Worm (Caenorhabditis elegans) whole organism, young adult: ENCODE measurements around the gene gid-8.

Experiments
- C17E4.6 ChIP-seq: fragments of 200-800 bp; sonication (Bioruptor generic); IDR thresholded peaks from 2 replicates; pipeline ENCODE4 v1.3.6; 2022; ENCODE audit warnings: missing genetic modification reagents, missing genetic modification characterization, missing compliant biosample characterization
- F37B4.10 ChIP-seq: fragments of 200-800 bp; sonication (Bioruptor generic); IDR thresholded peaks from 2 replicates; pipeline ENCODE4 v1.3.6; 2022; ENCODE audit warnings: missing genetic modification characterization, missing compliant biosample characterization
- F39B2.1 ChIP-seq: fragments of 200-800 bp; sonication (Bioruptor generic); IDR thresholded peaks from 2 replicates; pipeline ENCODE4 v1.3.6; 2022; ENCODE audit warnings: missing genetic modification reagents, missing genetic modification characterization, missing compliant biosample characterization
- F49E8.2 ChIP-seq: sonication (generic microtip); optimal IDR thresholded peaks from 3 replicates; lab custom pipeline; 2017; ENCODE audit warnings: missing genetic modification characterization, mild to moderate bottlenecking, missing compliant biosample characterization, antibody characterized with exemption, moderate library complexity; ENCODE audit not compliant: insufficient read depth
- K11D2.4 ChIP-seq: fragments of 200-800 bp; sonication (Bioruptor generic); IDR thresholded peaks from 2 replicates; pipeline ENCODE4 v1.3.6; 2022; ENCODE audit warnings: missing genetic modification reagents, missing genetic modification characterization, missing compliant biosample characterization
- T07F8.4 ChIP-seq: sonication (generic microtip); optimal IDR thresholded peaks from 2 replicates; lab custom pipeline; 2016; ENCODE audit warnings: mild to moderate bottlenecking, missing genetic modification characterization, moderate library complexity, missing compliant biosample characterization
- Y56A3A.18 ChIP-seq: fragments of 200-800 bp; sonication (Bioruptor generic); IDR thresholded peaks from 2 replicates; pipeline ENCODE4 v1.3.6; 2022; ENCODE audit warnings: missing genetic modification reagents, missing genetic modification characterization, missing compliant biosample characterization
- Y95B8A.8 ChIP-seq: fragments of 200-800 bp; sonication (Bioruptor generic); IDR thresholded peaks from 2 replicates; pipeline ENCODE4 v1.3.6; 2022; ENCODE audit warnings: missing genetic modification reagents, missing genetic modification characterization, missing compliant biosample characterization
- ama-1 ChIP-seq, 3 experiments: fragments of 150-350 bp in 1 of 3; sonication (generic microtip) in 2 of 3; optimal IDR thresholded peaks; 2 replicates each; lab custom pipeline; 2014 to 2018; ENCODE audit warnings: missing biosample characterization in 2 of 3, missing genetic modification characterization in 2 of 3, missing genetic modification reagents in 2 of 3
- aptf-2 ChIP-seq: fragments of 200-800 bp; sonication (Bioruptor generic); conservative IDR thresholded peaks from 2 replicates; pipeline ENCODE4 v1.3.6; 2022; ENCODE audit warnings: missing genetic modification reagents, missing genetic modification characterization, missing compliant biosample characterization
- atf-7 ChIP-seq: sonication (generic microtip); optimal IDR thresholded peaks from 2 replicates; lab custom pipeline; 2017; ENCODE audit warnings: mild to moderate bottlenecking, missing genetic modification characterization, missing compliant biosample characterization
- ceh-100 ChIP-seq: fragments of 200-800 bp; sonication (Bioruptor generic); IDR thresholded peaks from 2 replicates; pipeline ENCODE4 v1.3.6; 2022; ENCODE audit warnings: missing genetic modification reagents, missing genetic modification characterization, missing compliant biosample characterization
- ceh-79 ChIP-seq: sonication (generic microtip); optimal IDR thresholded peaks from 2 replicates; lab custom pipeline; 2017; ENCODE audit warnings: mild to moderate bottlenecking, missing genetic modification characterization, missing compliant biosample characterization
- die-1 ChIP-seq: sonication (generic microtip); optimal IDR thresholded peaks from 2 replicates; lab custom pipeline; 2016; ENCODE audit warnings: missing genotype, mild to moderate bottlenecking, missing genetic modification characterization, missing compliant biosample characterization
- egrh-3 ChIP-seq: fragments of 200-800 bp; sonication (Bioruptor generic); IDR thresholded peaks from 2 replicates; pipeline ENCODE4 v1.3.6; 2022; ENCODE audit warnings: missing genetic modification reagents, missing genetic modification characterization, missing compliant biosample characterization
- fkh-3 ChIP-seq: sonication (generic microtip); optimal IDR thresholded peaks from 2 replicates; lab custom pipeline; 2016; ENCODE audit warnings: mild to moderate bottlenecking, missing genetic modification characterization, missing compliant biosample characterization
- gei-17 ChIP-seq: fragments of 200-800 bp; sonication (Bioruptor generic); optimal IDR thresholded peaks from 2 replicates; lab custom pipeline; 2018; ENCODE audit warnings: mild to moderate bottlenecking, missing genetic modification characterization, missing compliant biosample characterization
- him-1 ChIP-seq: sonication (generic microtip); optimal IDR thresholded peaks from 2 replicates; lab custom pipeline; 2016; ENCODE audit warnings: missing genotype, missing genetic modification reagents, missing genetic modification characterization, missing compliant biosample characterization
- hlh-12 ChIP-seq: sonication (generic microtip); optimal IDR thresholded peaks from 2 replicates; lab custom pipeline; 2016; ENCODE audit warnings: missing genetic modification characterization, missing compliant biosample characterization
- hmg-1.2 ChIP-seq: fragments of 200-800 bp; sonication (Bioruptor generic); IDR thresholded peaks from 2 replicates; pipeline ENCODE4 v1.3.6; 2022; ENCODE audit warnings: missing genetic modification reagents, missing genetic modification characterization, missing compliant biosample characterization
- hsf-1 ChIP-seq: fragments of 200-800 bp; sonication (Bioruptor generic); IDR thresholded peaks from 2 replicates; pipeline ENCODE4 v1.3.6; 2022; ENCODE audit warnings: missing genetic modification reagents, missing genetic modification characterization, missing compliant biosample characterization
- let-526 ChIP-seq: fragments of 200-800 bp; sonication (Bioruptor generic); IDR thresholded peaks from 2 replicates; pipeline ENCODE4 v1.3.6; 2022; ENCODE audit warnings: missing genetic modification reagents, missing genetic modification characterization, missing compliant biosample characterization
- lin-40 ChIP-seq: sonication (generic microtip); optimal IDR thresholded peaks from 2 replicates; lab custom pipeline; 2016; ENCODE audit warnings: missing genetic modification characterization, mild to moderate bottlenecking, missing compliant biosample characterization, missing genotype, missing genetic modification reagents
- lsy-27 ChIP-seq: sonication (generic microtip); optimal IDR thresholded peaks from 2 replicates; lab custom pipeline; 2017; ENCODE audit warnings: missing genetic modification characterization, mild to moderate bottlenecking, missing compliant biosample characterization, antibody characterized with exemption, missing genotype, borderline replicate concordance; ENCODE audit not compliant: insufficient read depth
- madf-8 ChIP-seq: fragments of 200-800 bp; sonication (Bioruptor generic); conservative IDR thresholded peaks from 2 replicates; pipeline ENCODE4 v1.3.6; 2022; ENCODE audit warnings: missing genetic modification reagents, missing genetic modification characterization, missing compliant biosample characterization
- mcd-1 ChIP-seq: fragments of 200-800 bp; sonication (Bioruptor generic); IDR thresholded peaks from 2 replicates; pipeline ENCODE4 v1.3.6; 2022; ENCODE audit warnings: missing genetic modification reagents, missing genetic modification characterization, missing compliant biosample characterization
- mes-4 ChIP-seq: sonication (generic microtip); optimal IDR thresholded peaks from 2 replicates; lab custom pipeline; 2016; ENCODE audit warnings: missing genotype, missing genetic modification characterization, missing compliant biosample characterization
- nhr-27 ChIP-seq: fragments of 200-800 bp; sonication (Bioruptor generic); optimal IDR thresholded peaks from 2 replicates; lab custom pipeline; 2018; ENCODE audit warnings: mild to moderate bottlenecking, missing genetic modification characterization, moderate library complexity, missing compliant biosample characterization
- nhr-80 ChIP-seq: sonication (generic microtip); optimal IDR thresholded peaks from 2 replicates; lab custom pipeline; 2016; ENCODE audit warnings: missing genetic modification characterization, missing compliant biosample characterization
- pbrm-1 ChIP-seq: fragments of 200-800 bp; sonication (Bioruptor generic); IDR thresholded peaks from 2 replicates; pipeline ENCODE4 v1.3.6; 2022; ENCODE audit warnings: missing genetic modification reagents, missing genetic modification characterization, missing compliant biosample characterization
- rcor-1 ChIP-seq: fragments of 200-800 bp; sonication (Bioruptor generic); IDR thresholded peaks from 2 replicates; pipeline ENCODE4 v1.3.6; 2022; ENCODE audit warnings: missing genetic modification reagents, missing genetic modification characterization, missing compliant biosample characterization
- rec-8 ChIP-seq, 2 experiments: sonication (generic microtip); optimal IDR thresholded peaks; 2 replicates each; lab custom pipeline; 2016; ENCODE audit warnings: mild to moderate bottlenecking in 2 of 2, missing genetic modification characterization in 2 of 2, missing genetic modification reagents in 2 of 2, missing genotype in 2 of 2, missing biosample characterization in 1 of 2, missing compliant biosample characterization in 1 of 2, moderate library complexity in 1 of 2
- repo-1 ChIP-seq: sonication (generic microtip); optimal IDR thresholded peaks from 2 replicates; lab custom pipeline; 2017; ENCODE audit warnings: mild to moderate bottlenecking, missing genetic modification characterization, missing compliant biosample characterization
- sdz-38 ChIP-seq: sonication (generic microtip); optimal IDR thresholded peaks from 2 replicates; lab custom pipeline; 2016; ENCODE audit warnings: missing genotype, missing genetic modification characterization, missing compliant biosample characterization
- snpc-1.3 ChIP-seq: sonication (generic microtip); optimal IDR thresholded peaks from 2 replicates; lab custom pipeline; 2017; ENCODE audit warnings: missing genetic modification characterization, mild to moderate bottlenecking, missing compliant biosample characterization, antibody characterized with exemption, moderate library complexity, missing genotype, missing genetic modification reagents; ENCODE audit not compliant: insufficient read depth
- tbx-9 ChIP-seq: sonication (generic microtip); optimal IDR thresholded peaks from 2 replicates; lab custom pipeline; 2016; ENCODE audit warnings: borderline replicate concordance, missing genetic modification characterization, inconsistent platforms, missing compliant biosample characterization
- ztf-26 ChIP-seq: sonication (generic microtip); optimal IDR thresholded peaks from 2 replicates; lab custom pipeline; 2017; ENCODE audit warnings: missing genetic modification characterization, missing compliant biosample characterization

gid-8 gene

DNA sequence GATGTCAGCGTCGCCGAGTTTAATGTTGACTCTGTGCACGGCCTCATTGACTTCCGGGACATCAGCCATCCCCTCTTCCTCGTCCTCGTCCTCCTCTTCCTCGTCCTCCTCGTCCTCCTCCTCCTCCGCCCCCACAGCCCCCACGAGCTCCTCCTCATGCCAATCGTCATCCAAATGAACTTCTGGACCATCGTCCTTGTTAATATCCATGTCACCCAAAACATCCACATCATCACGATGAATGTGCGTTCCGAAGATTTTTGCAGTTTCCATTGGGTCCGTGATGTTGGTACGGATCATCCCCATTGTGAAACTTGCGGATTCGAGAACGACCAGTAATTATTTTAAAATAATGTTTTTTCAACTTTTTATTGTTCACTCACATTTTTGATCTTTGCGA lies 33.1 kb upstream of the gid-8 start:
- TF ChIP-seq rcor-1 (GFP tag; lab: Robert Waterston, UW) (no peak), nhr-27 (no peak), ceh-100 (GFP tag; lab: Robert Waterston, UW) (no peak), hlh-12 (no peak), F49E8.2 (no peak), F39B2.1 (GFP tag; lab: Robert Waterston, UW) (no peak), ztf-26 (no peak), mcd-1 (GFP tag; lab: Robert Waterston, UW) (no peak), snpc-1.3 (tag; lab: Kevin White, UChicago) (no peak), fkh-3 (tag; lab: Kevin White, UChicago) (no peak), C17E4.6 (no peak)

DNA sequence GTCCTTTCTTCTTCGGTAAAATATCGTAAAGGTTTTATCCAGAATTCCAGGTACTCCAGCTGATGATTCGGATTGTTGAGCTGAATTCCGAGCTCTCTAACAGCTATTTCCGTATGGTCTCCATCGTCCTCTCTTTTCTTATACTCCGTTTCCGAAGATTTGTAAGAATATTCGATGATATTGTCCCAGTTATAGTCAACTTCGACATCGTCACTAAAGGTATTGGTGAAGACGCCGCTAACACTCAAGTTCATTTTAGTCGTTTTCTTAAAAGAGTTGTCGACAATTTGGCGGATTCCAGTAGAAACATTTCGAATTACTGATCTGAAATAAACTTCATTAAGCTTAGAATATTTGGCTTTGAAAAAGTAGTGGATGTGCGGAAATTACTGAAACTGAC lies 32.4 kb upstream of the gid-8 start:
- TF ChIP-seq rec-8 (tag; optimal IDR thresholded peaks at IDR 0.05; lab: Kevin White, UChicago) (no peak), C17E4.6 (no peak), hsf-1 (GFP tag; lab: Robert Waterston, UW) (no peak), F37B4.10 (no peak), gei-17 (GFP tag; lab: Kevin White, UChicago) (no peak), nhr-80 (tag; lab: Kevin White, UChicago) (no peak), sdz-38 (tag; lab: Kevin White, UChicago) (no peak), die-1 (tag; lab: Kevin White, UChicago) (no peak)

DNA sequence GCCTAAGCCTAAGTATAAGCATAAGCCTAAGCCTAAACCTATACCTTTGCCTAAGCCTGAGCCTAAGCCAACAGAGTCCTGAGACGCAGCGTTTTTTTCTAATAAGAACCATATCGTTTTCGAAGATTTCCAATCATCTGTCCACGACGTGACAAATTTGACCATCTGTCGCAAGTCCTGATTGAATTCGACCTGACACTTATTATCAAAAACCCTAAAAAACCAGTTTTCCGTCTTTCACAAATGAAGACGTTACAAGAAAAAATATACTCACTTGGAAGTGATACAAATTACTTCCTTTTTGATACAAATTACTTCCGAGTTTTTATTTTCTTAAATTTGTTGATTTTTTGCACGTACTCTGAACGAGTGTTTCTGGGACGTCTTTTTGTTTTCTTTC lies 29.3 kb upstream of the gid-8 start:
- TF ChIP-seq hmg-1.2, result no peak

DNA sequence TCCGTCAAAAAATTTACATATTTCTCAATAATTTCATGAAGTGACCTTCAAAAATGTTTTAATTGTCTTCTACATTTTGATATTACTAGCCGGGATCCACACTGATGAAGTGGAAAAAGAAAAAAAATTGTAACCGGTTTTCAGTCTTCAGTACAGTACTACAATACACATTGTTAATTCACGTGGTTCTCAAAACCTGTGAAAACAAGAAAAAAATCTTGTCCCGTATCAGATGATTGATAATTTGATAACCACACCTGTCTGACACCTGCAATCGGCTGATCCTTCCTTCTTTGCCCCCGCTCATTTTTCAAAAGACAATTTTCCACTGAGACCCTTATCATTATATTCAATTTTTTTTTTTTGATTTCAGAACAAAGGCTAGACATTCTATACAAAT lies 28.7 kb upstream of the gid-8 start, which contains the start of gene R09B5.11:
Gene R09B5.11, plus strand, starts transcription at position 374 of the 400 bp plus-strand sequence.
- peak; percentile 29 for TF ChIP-seq ztf-26
- no peak for TF ChIP-seq aptf-2 (GFP tag; lab: Robert Waterston, UW)
- TF ChIP-seq K11D2.4 (GFP tag; lab: Robert Waterston, UW), result peak; percentile 20; the same call in 1 of the 2 replicates
- peak; percentile 29 for TF ChIP-seq lin-40 (tag; lab: Kevin White, UChicago)

DNA sequence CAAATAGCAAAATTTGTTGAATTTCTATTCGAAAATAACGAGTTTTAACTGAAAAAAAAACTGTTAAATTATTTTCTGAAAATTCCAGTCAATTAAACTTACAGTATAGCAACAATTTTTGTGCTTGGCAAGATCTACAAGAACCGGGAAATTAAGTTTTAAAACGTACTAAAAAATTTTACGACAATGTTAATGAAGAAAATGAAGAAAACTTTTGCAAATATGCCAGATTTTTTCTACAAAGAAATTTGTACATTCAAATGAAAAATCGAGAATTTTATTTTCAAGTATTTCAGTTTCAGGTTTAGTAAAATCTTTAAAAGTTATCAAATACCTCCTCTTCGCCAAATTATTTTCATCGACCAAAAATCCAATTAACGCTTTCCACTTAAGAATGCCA lies 25.5 kb upstream of the gid-8 start, which contains the start of gene cnc-11:
Gene cnc-11, plus strand, starts transcription at position 301 of the 400 bp plus-strand sequence.
- TF ChIP-seq tbx-9, result no peak
- no peak for TF ChIP-seq him-1 (tag; lab: Kevin White, UChicago)
- TF ChIP-seq madf-8 (GFP tag; lab: Robert Waterston, UW), result no peak
- no peak for TF ChIP-seq C17E4.6

DNA sequence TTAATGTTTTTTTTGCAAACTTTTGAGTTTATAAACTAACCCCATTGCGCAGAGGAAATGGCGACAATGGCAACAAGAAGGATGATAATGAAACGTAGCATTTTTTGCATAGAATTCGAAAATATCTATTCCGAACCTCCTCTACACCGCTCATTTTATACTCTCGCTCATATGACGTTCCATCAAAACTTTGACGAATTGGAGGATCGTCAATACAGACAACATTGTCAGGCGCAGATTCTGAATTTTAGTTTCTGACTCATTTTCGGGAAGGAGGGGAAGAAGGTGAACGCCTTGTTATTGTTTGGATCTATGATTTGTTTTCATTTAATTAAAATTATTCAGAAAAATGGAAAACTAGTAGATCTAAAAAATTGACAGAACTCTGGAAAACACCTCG lies 23.4 kb upstream of the gid-8 start, which contains the start of gene cnc-1:
Gene cnc-1, minus strand, starts transcription at position 101 of the 400 bp plus-strand sequence.
- TF ChIP-seq K11D2.4 (GFP tag; lab: Robert Waterston, UW) (no peak), egrh-3 (GFP tag; lab: Robert Waterston, UW) (no peak), ceh-79 (tag; lab: Kevin White, UChicago) (no peak), hlh-12 (no peak), Y95B8A.8 (no peak), atf-7 (tag; lab: Kevin White, UChicago) (no peak), Y56A3A.18 (GFP tag; lab: Robert Waterston, UW) (no peak), lsy-27 (tag; lab: Kevin White, UChicago) (no peak), repo-1 (tag; lab: Kevin White, UChicago) (no peak), pbrm-1 (no peak), T07F8.4 (no peak), mes-4 (tag; lab: Kevin White, UChicago) (no peak), ama-1 (optimal IDR thresholded peaks at IDR 0.05; lab: Kevin White, UChicago) (no peak), ama-1 (GFP tag; optimal IDR thresholded peaks at IDR 0.05; lab: Kevin White, UChicago) (no peak), let-526 (GFP tag; lab: Robert Waterston, UW) (no peak)
